Fruit fly (Drosophila melanogaster): ENCODE data around the gene spn-A.
A peak's percentile ranks its signal among the peaks of the same experiment; 100 is the strongest.

The spn-A gene

dm6 chr3R:30039494-30039893 is 16.3 kb downstream of the spn-A start, which contains the start of the genes janA, Sry-alpha and Sry-beta (continued):
- no peak for TF ChIP-seq al (GFP tag; IDR thresholded peaks at IDR 0.05)
- TF ChIP-seq MBD-R2 (GFP tag; IDR thresholded peaks at IDR 0.05) = peak; percentile 93
- TF ChIP-seq CG3163 (GFP tag; optimal IDR thresholded peaks at IDR 0.05) = no peak
- peak; percentile 83 for TF ChIP-seq CG12659 (GFP tag; optimal IDR thresholded peaks at IDR 0.05)
- TF ChIP-seq CG6272 (GFP tag; IDR thresholded peaks at IDR 0.05) = peak; percentile 29; the same call in 1 of the 2 replicates
- peak; percentile 71 for TF ChIP-seq E2f2 (GFP tag; IDR thresholded peaks at IDR 0.05)
- peak; percentile 43; the same call in 1 of the 2 replicates for TF ChIP-seq CG9932 (GFP tag; IDR thresholded peaks at IDR 0.05)
- TF ChIP-seq CG13123 (GFP tag; optimal IDR thresholded peaks at IDR 0.05) = no peak
- no peak for TF ChIP-seq chm (GFP tag; IDR thresholded peaks at IDR 0.05)
- no peak for TF ChIP-seq unpg (GFP tag; optimal IDR thresholded peaks at IDR 0.05)
- TF ChIP-seq C15 (GFP tag; IDR thresholded peaks at IDR 0.05) = no peak
- TF ChIP-seq abd-A (tag; optimal IDR thresholded peaks at IDR 0.05) = no peak
- no peak for TF ChIP-seq crol (GFP tag; IDR thresholded peaks at IDR 0.05)
- no peak for TF ChIP-seq ttk (GFP tag; IDR thresholded peaks at IDR 0.05)
- peak; percentile 99 for TF ChIP-seq ato (GFP tag; IDR thresholded peaks at IDR 0.05; ENCODE audit: partially characterized antibody)
- no peak for TF ChIP-seq ham (GFP tag; IDR thresholded peaks at IDR 0.05)
- no peak for TF ChIP-seq Mrtf (GFP tag; IDR thresholded peaks at IDR 0.05)
- TF ChIP-seq chn (GFP tag; optimal IDR thresholded peaks at IDR 0.05) = no peak
- peak; percentile 63 for TF ChIP-seq Dp (GFP tag; optimal IDR thresholded peaks at IDR 0.05)
- no peak for TF ChIP-seq Rx (GFP tag; IDR thresholded peaks at IDR 0.05)
- no peak for TF ChIP-seq Neu2 (GFP tag; optimal IDR thresholded peaks at IDR 0.05; ENCODE audit: borderline replicate concordance)
- no peak for TF ChIP-seq aop (GFP tag; IDR thresholded peaks at IDR 0.05)
- peak in 1 of 2 experiments; percentile 16 for TF ChIP-seq dpn (GFP tag; optimal IDR thresholded peaks at IDR 0.05)
- no peak for TF ChIP-seq H15 (GFP tag; IDR thresholded peaks at IDR 0.05)
- no peak for TF ChIP-seq ara (GFP tag; IDR thresholded peaks at IDR 0.05)
- no peak for TF ChIP-seq Fer3 (tag; optimal IDR thresholded peaks at IDR 0.05)
- TF ChIP-seq CG11398 (GFP tag; optimal IDR thresholded peaks at IDR 0.05) = no peak
- no peak for TF ChIP-seq CG15073 (GFP tag; optimal IDR thresholded peaks at IDR 0.05)
- TF ChIP-seq Ets65A (GFP tag) = peak; percentile 40
- TF ChIP-seq ems (GFP tag; optimal IDR thresholded peaks at IDR 0.05) = no peak
- no peak for TF ChIP-seq dan (GFP tag; IDR thresholded peaks at IDR 0.05)
- TF ChIP-seq lab (GFP tag; optimal IDR thresholded peaks at IDR 0.05) = no peak
- no peak for TF ChIP-seq CG4424 (GFP tag; optimal IDR thresholded peaks at IDR 0.05)
- peak; percentile 69 for TF ChIP-seq CG32767 (GFP tag; IDR thresholded peaks at IDR 0.05)
- TF ChIP-seq Antp (GFP tag; optimal IDR thresholded peaks at IDR 0.05) = no peak
- TF ChIP-seq gfzf (GFP tag; optimal IDR thresholded peaks at IDR 0.05) = peak; percentile 63
- no peak for TF ChIP-seq CG11085 (GFP tag; IDR thresholded peaks at IDR 0.05)
- no peak for TF ChIP-seq CG8281 (tag; optimal IDR thresholded peaks at IDR 0.05)
- peak; percentile 22 for TF ChIP-seq Hsf (GFP tag; optimal IDR thresholded peaks at IDR 0.05)
- TF ChIP-seq CG9876 (GFP tag; optimal IDR thresholded peaks at IDR 0.05) = no peak
- TF ChIP-seq psq (GFP tag; optimal IDR thresholded peaks at IDR 0.05) = no peak
- no peak for TF ChIP-seq CG12299 (tag; optimal IDR thresholded peaks at IDR 0.05)
- TF ChIP-seq CG6689 (GFP tag; IDR thresholded peaks at IDR 0.05) = no peak
- TF ChIP-seq ERR (GFP tag; optimal IDR thresholded peaks at IDR 0.05) = no peak
- TF ChIP-seq vnd (GFP tag; IDR thresholded peaks at IDR 0.05; ENCODE audit: partially characterized antibody) = peak; percentile 100
- TF ChIP-seq CG7786 (GFP tag; optimal IDR thresholded peaks at IDR 0.05) = no peak
- TF ChIP-seq bcd (GFP tag; optimal IDR thresholded peaks at IDR 0.05) = no peak
- TF ChIP-seq CoRest (tag; optimal IDR thresholded peaks at IDR 0.05) = peak; percentile 36
- no peak for TF ChIP-seq Meics (GFP tag; optimal IDR thresholded peaks at IDR 0.05)
- TF ChIP-seq chinmo (GFP tag; IDR thresholded peaks at IDR 0.05; ENCODE audit: partially characterized antibody) = peak; percentile 99
- no peak for TF ChIP-seq Poxn (GFP tag; IDR thresholded peaks at IDR 0.05)
- TF ChIP-seq Scr (GFP tag; IDR thresholded peaks at IDR 0.05; ENCODE audit: partially characterized antibody) = peak; percentile 99
- no peak for TF ChIP-seq CG10543 (GFP tag; optimal IDR thresholded peaks at IDR 0.05)
